Worm (Caenorhabditis elegans): ENCODE measurements around the gene Y57A10C.1.

Gene Y57A10C.1

DNA sequence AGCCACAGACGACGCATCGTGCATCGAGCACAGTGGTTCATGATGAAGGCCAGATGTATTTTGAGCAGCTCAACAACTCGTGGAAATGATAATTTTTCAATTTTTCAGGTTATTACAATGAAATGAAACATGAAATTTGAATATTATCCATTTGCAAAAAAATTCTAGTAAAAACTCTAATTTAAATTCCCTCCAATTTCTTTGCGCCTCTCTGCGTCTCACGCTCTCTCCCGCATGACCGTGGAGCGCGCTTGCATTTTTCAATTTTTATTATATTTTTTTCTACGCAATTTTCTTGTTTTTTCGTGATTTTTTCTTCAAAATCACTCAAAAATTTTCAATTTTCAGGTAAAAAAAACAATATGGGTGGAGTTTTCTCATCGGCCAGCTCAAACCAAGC is 47.1 kb upstream of the Y57A10C.1 start, which contains the start of gene tag-281 (continued):
- TF ChIP-seq Y55F3AM.14 (GFP tag; optimal IDR thresholded peaks at IDR 0.05), result no peak
- peak; percentile 40 for TF ChIP-seq nhr-129 (tag; optimal IDR thresholded peaks at IDR 0.05)
- TF ChIP-seq lin-39 (tag; optimal IDR thresholded peaks at IDR 0.05), result no peak

DNA sequence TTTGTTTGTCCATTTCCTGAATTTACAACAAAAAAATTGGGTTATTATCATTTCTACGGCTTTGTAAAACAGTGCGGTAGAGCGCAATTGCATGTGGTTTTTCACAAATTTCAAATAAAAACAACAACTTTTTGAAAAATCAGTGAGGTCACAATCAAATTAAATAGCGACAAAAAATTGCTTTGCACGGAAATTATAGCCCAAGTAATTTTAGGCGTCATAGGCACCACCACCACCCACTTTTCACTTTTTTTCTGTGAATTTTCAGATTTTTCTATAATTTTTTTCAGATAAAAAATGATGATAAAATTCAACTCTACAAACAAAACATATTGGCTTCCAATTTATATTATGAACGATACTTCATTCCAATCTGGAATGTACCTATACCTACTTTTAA is 45.0 kb upstream of the Y57A10C.1 start, which contains the start of gene sre-38:
Gene sre-38 (plus strand): TSS at position 301 of the 400 bp plus-strand sequence.
- TF ChIP-seq sem-4 (tag; optimal IDR thresholded peaks at IDR 0.05) (no peak), ama-1 (optimal IDR thresholded peaks at IDR 0.05) (no peak)

DNA sequence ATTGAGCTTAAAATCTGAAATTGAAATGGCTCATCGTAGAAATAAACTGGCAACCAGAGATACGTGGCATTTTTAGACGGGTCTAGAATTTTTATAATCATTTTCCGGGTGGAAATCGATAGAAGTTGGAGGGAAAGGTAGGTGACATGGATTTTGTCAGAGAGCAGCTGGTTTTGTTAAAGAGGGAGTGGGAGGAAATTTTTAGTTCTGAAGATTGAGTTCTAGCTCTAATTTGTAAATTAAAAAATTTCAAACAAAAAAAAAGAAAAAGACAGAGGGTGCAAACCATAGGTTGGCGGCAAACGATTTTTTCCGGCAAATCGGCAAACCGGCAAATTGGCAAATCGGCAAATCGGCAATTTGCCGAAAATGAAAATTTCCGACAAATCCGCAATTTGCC is 44.3 kb upstream of the Y57A10C.1 start, which contains the start of gene sre-32:
Gene sre-32 (minus strand): TSS at position 101 of the 400 bp plus-strand sequence.
- TF ChIP-seq F13H6.1 (tag; optimal IDR thresholded peaks at IDR 0.05), result no peak
- no peak for TF ChIP-seq sem-4 (tag; optimal IDR thresholded peaks at IDR 0.05)
- TF ChIP-seq fos-1 (tag; optimal IDR thresholded peaks at IDR 0.05), result no peak
- TF ChIP-seq lin-39 (tag; optimal IDR thresholded peaks at IDR 0.05), result no peak
- TF ChIP-seq elt-3 (tag; optimal IDR thresholded peaks at IDR 0.05), result no peak
- TF ChIP-seq peb-1 (tag; optimal IDR thresholded peaks at IDR 0.05), result no peak
- no peak for TF ChIP-seq ztf-4 (tag; optimal IDR thresholded peaks at IDR 0.05)
- TF ChIP-seq Y55F3AM.14 (GFP tag; optimal IDR thresholded peaks at IDR 0.05), result no peak
- no peak for TF ChIP-seq dmd-4 (tag; optimal IDR thresholded peaks at IDR 0.05)
- no peak for TF ChIP-seq nhr-23 (tag; optimal IDR thresholded peaks at IDR 0.05)
- TF ChIP-seq egl-27 (tag; optimal IDR thresholded peaks at IDR 0.05), result no peak
- no peak for TF ChIP-seq ceh-82 (tag; optimal IDR thresholded peaks at IDR 0.05)

DNA sequence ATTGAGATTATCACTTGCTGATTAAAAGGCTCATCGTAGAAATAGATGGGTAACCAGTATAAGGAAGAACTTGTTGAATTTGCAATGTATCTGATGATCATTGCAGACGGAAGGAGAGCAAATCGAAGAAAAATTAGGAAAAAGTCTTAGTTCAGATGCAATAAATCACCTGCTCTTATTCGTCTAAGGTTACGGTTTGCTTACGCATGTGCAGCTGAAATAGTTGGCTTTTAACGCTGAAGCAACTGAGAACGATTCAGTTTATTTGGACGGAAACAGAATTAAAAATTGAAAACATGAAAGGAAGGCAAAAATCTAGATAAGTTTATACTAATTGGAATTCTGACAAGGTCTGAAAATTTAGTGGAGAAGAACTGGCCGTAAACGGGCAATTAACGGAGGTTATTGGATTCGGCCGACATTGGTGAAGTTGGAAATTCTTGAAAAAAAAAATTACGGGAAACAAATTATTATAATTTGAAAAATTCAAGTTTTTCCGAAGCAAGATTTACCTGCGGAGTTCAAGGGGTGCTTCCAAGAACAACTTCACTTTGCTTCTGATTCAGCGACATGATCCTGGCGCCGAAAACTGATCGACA is 40.5 kb upstream of the Y57A10C.1 start, which contains the start of the genes sre-35 and sre-33:
Gene sre-35 (minus strand): TSS at position 101 of the 599 bp plus-strand sequence.
Gene sre-33 (plus strand): TSS at position 549 of the 599 bp plus-strand sequence.
- TF ChIP-seq sem-4 (tag; optimal IDR thresholded peaks at IDR 0.05) (no peak), zag-1 (tag; optimal IDR thresholded peaks at IDR 0.05) (no peak), unc-62 (GFP tag; optimal IDR thresholded peaks at IDR 0.05) (no peak), snpc-4 (tag; optimal IDR thresholded peaks at IDR 0.05) (no peak), C34F6.9 (tag; optimal IDR thresholded peaks at IDR 0.05) (no peak)

DNA sequence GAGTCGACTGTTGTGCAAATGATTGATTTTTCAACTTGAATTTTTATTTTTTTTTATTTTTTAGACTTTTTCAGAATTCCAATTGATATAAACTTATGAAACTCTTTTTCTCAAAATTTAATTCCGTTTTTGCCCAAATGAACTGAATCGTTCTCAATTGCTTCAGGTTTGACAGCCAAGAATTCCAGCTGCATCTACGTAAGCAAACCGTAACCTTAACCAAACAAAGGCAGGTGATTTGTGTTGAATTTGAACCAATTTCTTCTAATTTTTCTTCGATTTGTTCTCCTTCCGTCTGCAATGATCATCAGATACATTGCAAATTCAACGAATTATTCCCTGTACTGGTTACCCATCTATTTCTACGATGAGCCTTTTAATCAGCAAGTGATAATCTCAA is 37.5 kb upstream of the Y57A10C.1 start, which contains the start of gene sre-34:
Gene sre-34 (plus strand): TSS at position 301 of the 400 bp plus-strand sequence.
- TF ChIP-seq unc-39 (tag; optimal IDR thresholded peaks at IDR 0.05) (no peak), ceh-16 (tag; optimal IDR thresholded peaks at IDR 0.05) (no peak), sma-9 (GFP tag; optimal IDR thresholded peaks at IDR 0.05) (no peak), sma-9 (tag; optimal IDR thresholded peaks at IDR 0.05) (no peak), ztf-1 (GFP tag; conservative IDR thresholded peaks at IDR 0.05) (no peak), peb-1 (tag; optimal IDR thresholded peaks at IDR 0.05) (no peak), R02D3.7 (tag; optimal IDR thresholded peaks at IDR 0.05) (no peak)

DNA sequence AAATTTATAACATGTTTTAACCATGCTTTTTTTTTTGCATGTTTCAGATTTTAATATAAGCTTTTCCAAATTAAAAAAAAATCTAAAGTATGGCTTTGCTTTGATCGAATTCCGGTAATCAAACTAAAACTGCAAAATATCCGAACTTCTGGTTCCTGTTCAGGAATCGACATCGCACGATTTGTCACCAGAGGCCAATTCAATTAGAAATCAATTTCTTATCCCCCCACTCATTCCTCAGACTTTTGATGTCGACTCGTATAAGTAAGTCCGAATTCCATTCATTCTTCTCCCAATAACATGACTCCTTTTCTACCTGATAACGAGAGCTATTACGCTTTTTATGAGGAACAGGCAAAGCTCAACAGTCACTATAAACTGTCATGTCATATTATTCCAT is 35.9 kb upstream of the Y57A10C.1 start, which contains the start of gene srh-27:
Gene srh-27 (plus strand): TSS at position 301 of the 400 bp plus-strand sequence.
- TF ChIP-seq alr-1 (tag; optimal IDR thresholded peaks at IDR 0.05) (no peak), R02D3.7 (tag; optimal IDR thresholded peaks at IDR 0.05) (no peak), elt-3 (tag; optimal IDR thresholded peaks at IDR 0.05) (no peak), lin-13 (GFP tag; optimal IDR thresholded peaks at IDR 0.05) (no peak), nhr-11 (tag; optimal IDR thresholded peaks at IDR 0.05) (no peak), skn-1 (tag; optimal IDR thresholded peaks at IDR 0.05) (no peak), zag-1 (tag; optimal IDR thresholded peaks at IDR 0.05) (no peak)

DNA sequence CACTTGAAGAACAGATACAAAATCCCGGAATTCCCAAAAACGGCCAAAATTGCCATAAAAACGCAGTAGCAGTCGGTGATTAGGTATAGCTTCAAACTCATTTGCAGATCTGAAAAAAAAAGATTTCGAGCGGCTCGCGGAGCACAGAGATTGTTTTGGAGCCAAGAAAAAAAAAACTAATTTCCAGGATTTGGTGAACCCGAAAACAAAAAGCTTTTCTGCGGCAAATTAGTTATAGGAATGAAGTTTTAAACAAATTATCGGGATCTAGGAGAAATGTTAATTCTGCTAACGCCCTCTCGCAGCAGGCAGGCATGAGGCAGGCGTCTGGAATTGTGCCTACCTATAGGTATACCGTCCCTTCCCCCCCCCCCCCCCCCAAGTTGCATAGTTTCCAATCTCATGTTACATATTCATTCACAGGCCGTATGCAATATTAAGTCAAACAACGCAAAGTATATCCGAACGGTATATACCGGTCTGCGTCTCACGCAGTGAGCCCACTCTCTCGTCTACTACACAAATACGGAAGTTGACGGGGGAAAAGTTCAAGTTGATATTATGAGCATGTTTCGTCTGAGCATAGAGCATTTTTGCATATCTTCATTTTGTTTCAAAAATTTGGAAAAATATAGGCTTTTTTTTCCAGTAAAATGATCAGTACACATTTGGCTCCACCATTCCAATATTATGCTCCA is 32.5 kb upstream of the Y57A10C.1 start, which contains the start of the genes W05H5.1 and pitr-6:
Gene W05H5.1 (minus strand): TSS at position 101 of the 698 bp plus-strand sequence.
Gene pitr-6 (plus strand): TSS at position 648 of the 698 bp plus-strand sequence.
- TF ChIP-seq nhr-11 (tag; optimal IDR thresholded peaks at IDR 0.05) (no peak), mab-5 (tag; optimal IDR thresholded peaks at IDR 0.05) (no peak), ama-1 (optimal IDR thresholded peaks at IDR 0.05) (no peak), blmp-1 (tag; optimal IDR thresholded peaks at IDR 0.05; ENCODE audit: insufficient read depth) (no peak), C34F6.9 (tag; optimal IDR thresholded peaks at IDR 0.05) (no peak), nhr-21 (tag; optimal IDR thresholded peaks at IDR 0.05) (no peak), ztf-11 (tag; optimal IDR thresholded peaks at IDR 0.05) (no peak), lin-13 (GFP tag; optimal IDR thresholded peaks at IDR 0.05) (no peak), elt-3 (tag; optimal IDR thresholded peaks at IDR 0.05) (no peak), skn-1 (tag; optimal IDR thresholded peaks at IDR 0.05) (no peak)

Data from whole organism, L2 larva.